Worm (Caenorhabditis elegans): ENCODE results near the gene dmd-9.

Gene dmd-9

ce11 chrIV:3266841-3267240, 12.5 kb upstream of the dmd-9 start:
- TF ChIP-seq ceh-30 (tag; optimal IDR thresholded peaks at IDR 0.05): no peak
- TF ChIP-seq sox-4 (tag; optimal IDR thresholded peaks at IDR 0.05): no peak
- no peak for TF ChIP-seq tbx-2 (tag; optimal IDR thresholded peaks at IDR 0.05)
- TF ChIP-seq hlh-15 (tag; optimal IDR thresholded peaks at IDR 0.05): no peak
- TF ChIP-seq ceh-22 (tag; optimal IDR thresholded peaks at IDR 0.05): no peak
- no peak for TF ChIP-seq ahr-1 (tag; optimal IDR thresholded peaks at IDR 0.05)
- TF ChIP-seq F13H6.1 (tag; optimal IDR thresholded peaks at IDR 0.05): no peak
- no peak for TF ChIP-seq unc-55 (GFP tag; optimal IDR thresholded peaks at IDR 0.05)
- no peak for TF ChIP-seq ceh-9 (tag; optimal IDR thresholded peaks at IDR 0.05)

DNA sequence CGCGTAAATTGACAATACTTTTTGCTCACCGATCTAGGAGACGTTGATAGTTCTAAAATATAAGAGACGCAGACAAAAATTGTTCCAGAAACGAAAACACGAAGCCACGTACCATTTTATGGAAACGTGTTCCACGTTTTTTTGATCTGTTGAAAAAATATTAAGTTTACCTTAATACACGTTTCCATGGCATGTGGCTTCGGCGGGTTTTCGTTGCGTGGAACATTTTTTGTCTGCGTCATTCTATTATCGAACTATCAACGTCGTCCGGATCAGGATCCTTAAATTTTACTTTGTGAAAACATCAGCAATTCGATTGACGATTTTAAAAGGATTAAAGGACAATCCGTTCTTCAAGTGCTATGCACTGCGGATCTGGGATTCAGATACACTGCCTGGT, 11.3 kb upstream of the dmd-9 start, which contains the start of gene T26C12.2:
Gene T26C12.2, minus strand, starts transcription at position 101 of the 400 bp plus-strand sequence.
- TF ChIP-seq che-1 (tag; optimal IDR thresholded peaks at IDR 0.05) (no peak), ceh-6 (GFP tag; optimal IDR thresholded peaks at IDR 0.05) (no peak), pat-9 (tag; optimal IDR thresholded peaks at IDR 0.05) (no peak), gmeb-2 (tag; optimal IDR thresholded peaks at IDR 0.05) (no peak)

ce11 chrIV:3261761-3262160, 7.4 kb upstream of the dmd-9 start:
- TF ChIP-seq odd-2 (tag; optimal IDR thresholded peaks at IDR 0.05): no peak
- peak; percentile 73 for TF ChIP-seq nfya-1 (tag; optimal IDR thresholded peaks at IDR 0.05)

DNA sequence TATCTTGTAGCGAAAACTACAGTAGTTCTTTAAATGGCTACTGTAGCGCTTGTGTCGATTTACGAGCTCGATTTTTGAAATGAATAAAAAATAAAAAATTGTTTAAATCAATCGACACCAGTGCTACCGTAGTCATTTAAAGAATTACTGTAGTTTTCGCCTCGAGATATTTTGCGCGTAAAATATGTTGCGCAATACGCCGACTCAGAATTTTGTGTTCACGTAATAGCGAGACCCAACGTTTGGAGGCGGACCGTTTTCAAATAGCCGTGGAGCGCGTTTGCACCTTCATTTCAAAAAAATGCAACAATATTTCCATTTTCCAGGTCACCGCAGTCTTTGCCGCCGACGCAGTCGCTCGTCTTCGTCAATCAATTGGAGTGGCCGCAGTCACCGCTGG, 5.9 kb upstream of the dmd-9 start:
- no peak for TF ChIP-seq dve-1 (tag; optimal IDR thresholded peaks at IDR 0.05)
- no peak for TF ChIP-seq ref-2 (tag; optimal IDR thresholded peaks at IDR 0.05)
- no peak for TF ChIP-seq unc-42 (tag; optimal IDR thresholded peaks at IDR 0.05)
- no peak for TF ChIP-seq fax-1 (tag; optimal IDR thresholded peaks at IDR 0.05)
- no peak for TF ChIP-seq ets-4 (tag; optimal IDR thresholded peaks at IDR 0.05)
- TF ChIP-seq fkh-10 (GFP tag; optimal IDR thresholded peaks at IDR 0.05): no peak
- TF ChIP-seq npax-4 (tag; optimal IDR thresholded peaks at IDR 0.05): no peak
- TF ChIP-seq pros-1 (tag; optimal IDR thresholded peaks at IDR 0.05): no peak
- no peak for TF ChIP-seq T23F11.4 (GFP tag; optimal IDR thresholded peaks at IDR 0.05)
- no peak for TF ChIP-seq K02D7.2 (tag; optimal IDR thresholded peaks at IDR 0.05)
- no peak for TF ChIP-seq ceh-22 (tag; optimal IDR thresholded peaks at IDR 0.05)
- TF ChIP-seq unc-55 (GFP tag; optimal IDR thresholded peaks at IDR 0.05): no peak
- no peak for TF ChIP-seq ceh-30 (tag; optimal IDR thresholded peaks at IDR 0.05)
- TF ChIP-seq rnt-1 (tag; optimal IDR thresholded peaks at IDR 0.05): no peak
- TF ChIP-seq eyg-1 (tag; optimal IDR thresholded peaks at IDR 0.05): no peak
- TF ChIP-seq elt-2 (tag; optimal IDR thresholded peaks at IDR 0.05): no peak
- no peak for TF ChIP-seq C08G9.2 (tag; optimal IDR thresholded peaks at IDR 0.05)
- TF ChIP-seq hlh-15 (tag; optimal IDR thresholded peaks at IDR 0.05): no peak

DNA sequence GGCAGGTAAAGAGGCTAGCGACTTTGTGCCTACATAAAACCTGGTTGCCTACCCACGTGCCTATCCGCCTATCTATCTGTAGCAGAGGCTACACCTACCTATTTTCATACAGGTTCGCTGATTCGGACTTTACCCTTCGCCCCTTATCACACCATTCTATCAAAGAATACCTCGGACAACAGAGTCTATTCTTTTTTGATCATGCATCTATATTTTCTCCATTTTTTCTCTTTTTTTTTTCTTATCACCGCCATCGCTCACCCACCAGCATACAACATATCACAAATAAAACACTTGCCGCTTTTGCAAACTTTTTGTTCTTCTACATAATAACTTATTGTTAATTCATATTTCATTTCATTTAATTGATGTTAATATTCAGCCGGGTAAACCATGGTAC, 4.2 kb upstream of the dmd-9 start, which contains the start of gene T26C12.1:
Gene T26C12.1, plus strand, starts transcription at position 383 of the 400 bp plus-strand sequence.
- TF ChIP-seq mec-3 (tag; optimal IDR thresholded peaks at IDR 0.05; ENCODE audit: borderline replicate concordance) (no peak), lin-11 (tag; optimal IDR thresholded peaks at IDR 0.05) (no peak), pros-1 (tag; optimal IDR thresholded peaks at IDR 0.05) (no peak), hlh-6 (tag; optimal IDR thresholded peaks at IDR 0.05) (no peak), syd-9 (tag; optimal IDR thresholded peaks at IDR 0.05) (no peak), ref-2 (tag; optimal IDR thresholded peaks at IDR 0.05) (no peak), ceh-34 (tag; optimal IDR thresholded peaks at IDR 0.05) (no peak), unc-42 (tag; optimal IDR thresholded peaks at IDR 0.05) (no peak), pha-4 (tag; optimal IDR thresholded peaks at IDR 0.05) (no peak)
